Worm (Caenorhabditis elegans): ENCODE data around the gene B0250.18.
A peak's percentile ranks its signal among the peaks of the same experiment; 100 is the strongest.

B0250.18 gene

ce11 chrV:20425183-20425400 is 35.6 kb downstream of the B0250.18 start, which contains the start of the genes fce-2 and F48F5.8:
Gene fce-2, plus strand, starts transcription at chrV:20425301.
Gene F48F5.8, plus strand, starts transcription at chrV:20425342.
- no peak for TF ChIP-seq blmp-1 (tag; optimal IDR thresholded peaks at IDR 0.05)
- TF ChIP-seq nhr-76 (tag; optimal IDR thresholded peaks at IDR 0.05): no peak
- no peak for TF ChIP-seq drap-1 (GFP tag; optimal IDR thresholded peaks at IDR 0.05)
- TF ChIP-seq sem-2 (GFP tag; optimal IDR thresholded peaks at IDR 0.05): no peak
- TF ChIP-seq sptf-1 (tag; optimal IDR thresholded peaks at IDR 0.05): no peak
- TF ChIP-seq snpc-4 (tag; optimal IDR thresholded peaks at IDR 0.05): no peak
- TF ChIP-seq mep-1 (tag; optimal IDR thresholded peaks at IDR 0.05): no peak
- TF ChIP-seq ces-1 (GFP tag; optimal IDR thresholded peaks at IDR 0.05): no peak
- TF ChIP-seq tbx-8 (GFP tag; optimal IDR thresholded peaks at IDR 0.05): no peak
- TF ChIP-seq cnd-1 (tag; optimal IDR thresholded peaks at IDR 0.05): no peak
- no peak for TF ChIP-seq hlh-1 (tag; optimal IDR thresholded peaks at IDR 0.05)
- no peak for TF ChIP-seq zip-8 (tag; optimal IDR thresholded peaks at IDR 0.05)
- no peak for TF ChIP-seq bed-3 (GFP tag; optimal IDR thresholded peaks at IDR 0.05)
- TF ChIP-seq unc-39 (tag; optimal IDR thresholded peaks at IDR 0.05): no peak
- no peak for TF ChIP-seq nhr-2 (tag; optimal IDR thresholded peaks at IDR 0.05)
- no peak for TF ChIP-seq nhr-12 (tag; optimal IDR thresholded peaks at IDR 0.05)

- TF ChIP-seq nhr-12 (tag; optimal IDR thresholded peaks at IDR 0.05): no peak
- TF ChIP-seq ham-2 (GFP tag; optimal IDR thresholded peaks at IDR 0.05): no peak
- TF ChIP-seq ceh-39 (tag; optimal IDR thresholded peaks at IDR 0.05): no peak
- no peak for TF ChIP-seq sem-2 (GFP tag; optimal IDR thresholded peaks at IDR 0.05)
- peak; percentile 63 for TF ChIP-seq mep-1 (tag; optimal IDR thresholded peaks at IDR 0.05)
- TF ChIP-seq unc-39 (tag; optimal IDR thresholded peaks at IDR 0.05): no peak
- TF ChIP-seq drap-1 (GFP tag; optimal IDR thresholded peaks at IDR 0.05): peak; percentile 6
- no peak for TF ChIP-seq mab-5 (tag; optimal IDR thresholded peaks at IDR 0.05)
- TF ChIP-seq elt-3 (tag; optimal IDR thresholded peaks at IDR 0.05): no peak
- no peak for TF ChIP-seq hlh-1 (tag; optimal IDR thresholded peaks at IDR 0.05)
- TF ChIP-seq blmp-1 (tag; optimal IDR thresholded peaks at IDR 0.05): no peak
- peak; percentile 32 for TF ChIP-seq nhr-237 (tag; optimal IDR thresholded peaks at IDR 0.05)
- peak; percentile 69 for TF ChIP-seq unc-120 (tag; optimal IDR thresholded peaks at IDR 0.05; ENCODE audit: poor library complexity, severe bottlenecking)
- TF ChIP-seq sptf-1 (tag; optimal IDR thresholded peaks at IDR 0.05): peak; percentile 61
- TF ChIP-seq M03D4.4 (tag; optimal IDR thresholded peaks at IDR 0.05): peak; percentile 35
- TF ChIP-seq nhr-2 (tag; optimal IDR thresholded peaks at IDR 0.05): peak; percentile 45
- no peak for TF ChIP-seq snpc-4 (tag; optimal IDR thresholded peaks at IDR 0.05)
- TF ChIP-seq tbx-8 (GFP tag; optimal IDR thresholded peaks at IDR 0.05): no peak
- TF ChIP-seq ceh-43 (GFP tag; optimal IDR thresholded peaks at IDR 0.05): no peak
- TF ChIP-seq zip-8 (tag; optimal IDR thresholded peaks at IDR 0.05): no peak
- no peak for TF ChIP-seq ztf-11 (tag; optimal IDR thresholded peaks at IDR 0.05)
- TF ChIP-seq lsy-2 (tag; optimal IDR thresholded peaks at IDR 0.05): peak; percentile 42
- peak; percentile 80 for TF ChIP-seq ces-1 (GFP tag; optimal IDR thresholded peaks at IDR 0.05)
- peak; percentile 68 for TF ChIP-seq lin-32 (GFP tag; optimal IDR thresholded peaks at IDR 0.05)
- no peak for TF ChIP-seq ceh-83 (GFP tag; optimal IDR thresholded peaks at IDR 0.05)
- peak; percentile 87 for TF ChIP-seq cnd-1 (tag; optimal IDR thresholded peaks at IDR 0.05)
- TF ChIP-seq lin-13 (tag; optimal IDR thresholded peaks at IDR 0.05): no peak
- no peak for TF ChIP-seq bed-3 (GFP tag; optimal IDR thresholded peaks at IDR 0.05)
- peak; percentile 37 for TF ChIP-seq mls-2 (tag; optimal IDR thresholded peaks at IDR 0.05)
- no peak for TF ChIP-seq flh-1 (GFP tag; optimal IDR thresholded peaks at IDR 0.05)
- peak; percentile 76 for TF ChIP-seq pha-4 (tag; optimal IDR thresholded peaks at IDR 0.05)
- no peak for TF ChIP-seq nhr-28 (tag; optimal IDR thresholded peaks at IDR 0.05)
- no peak for TF ChIP-seq nhr-76 (tag; optimal IDR thresholded peaks at IDR 0.05)
- TF ChIP-seq elt-1 (tag; optimal IDR thresholded peaks at IDR 0.05; ENCODE audit: borderline replicate concordance, insufficient read depth): no peak
- TF ChIP-seq unc-62 (GFP tag; optimal IDR thresholded peaks at IDR 0.05): peak; percentile 32
These were observed 36.2 kb downstream of the B0250.18 start for ce11 chrV:20424229-20425182.

ce11 chrV:20423428-20423827 is 37.3 kb downstream of the B0250.18 start:
- no peak for TF ChIP-seq blmp-1 (tag; optimal IDR thresholded peaks at IDR 0.05)
- no peak for TF ChIP-seq ham-2 (GFP tag; optimal IDR thresholded peaks at IDR 0.05)
- no peak for TF ChIP-seq drap-1 (GFP tag; optimal IDR thresholded peaks at IDR 0.05)
- TF ChIP-seq ces-1 (GFP tag; optimal IDR thresholded peaks at IDR 0.05): no peak
- no peak for TF ChIP-seq ceh-43 (GFP tag; optimal IDR thresholded peaks at IDR 0.05)
- TF ChIP-seq snpc-4 (tag; optimal IDR thresholded peaks at IDR 0.05): no peak

All from whole organism, mixed stage, embryonic.